Worm (Caenorhabditis elegans): Measurements from ENCODE around the gene Y43F8B.10.

- TF ChIP-seq F39B2.1 (GFP tag; IDR thresholded peaks at IDR 0.05) (no peak), T26A5.8 (tag; optimal IDR thresholded peaks at IDR 0.05) (no peak), sea-2 (GFP tag; IDR thresholded peaks at IDR 0.05) (no peak), nhr-90 (tag; optimal IDR thresholded peaks at IDR 0.05) (no peak), unc-62 (GFP tag; optimal IDR thresholded peaks at IDR 0.05) (no peak)
Measured at ce11 chrV:19468083-19468482, 6.2 kb upstream of the Y43F8B.10 start, which contains the start of gene Y43F8B.12.
